Fruit fly (Drosophila melanogaster) whole organism, embryonic: ENCODE results near the gene Ltn1.

Experiments used
- Ada2b ChIP-seq: fragments of 200-800 bp; sonication (Bioruptor generic); IDR thresholded peaks from 2 replicates; pipeline ENCODE4 v1.3.6; 2022; ENCODE audit warnings: missing biosample characterization, missing genetic modification characterization
- Atf3 ChIP-seq: fragments of 200-800 bp; sonication (Bioruptor generic); optimal IDR thresholded peaks from 3 replicates; lab custom pipeline; 2016; ENCODE audit warnings: missing biosample characterization, missing genetic modification characterization
- CG11085 ChIP-seq: fragments of 200-800 bp; sonication (Bioruptor generic); IDR thresholded peaks from 2 replicates; pipeline ENCODE4 v1.3.6; 2022; ENCODE audit warnings: missing biosample characterization, missing genetic modification characterization
- CG11398 ChIP-seq: fragments of 200-800 bp; sonication (Bioruptor generic); optimal IDR thresholded peaks from 2 replicates; lab custom pipeline; 2016; ENCODE audit warnings: missing biosample characterization, missing genetic modification characterization
- CG13624 ChIP-seq: fragments of 200-800 bp; sonication (Bioruptor generic); optimal IDR thresholded peaks from 2 replicates; lab custom pipeline; 2016; ENCODE audit warnings: missing biosample characterization, missing genetic modification characterization
- CG13894 ChIP-seq: fragments of 200-800 bp; sonication (Bioruptor generic); optimal IDR thresholded peaks from 3 replicates; lab custom pipeline; 2018; ENCODE audit warnings: missing biosample characterization, mild to moderate bottlenecking, missing genetic modification characterization, moderate library complexity
- CG16863 ChIP-seq: fragments of 200-800 bp; sonication (Bioruptor generic); optimal IDR thresholded peaks from 3 replicates; lab custom pipeline; 2016; ENCODE audit warnings: missing biosample characterization, missing genetic modification characterization
- CG17912 ChIP-seq: fragments of 200-800 bp; sonication (Bioruptor generic); optimal IDR thresholded peaks from 2 replicates; lab custom pipeline; 2018; ENCODE audit warnings: missing biosample characterization, mild to moderate bottlenecking, missing genetic modification characterization
- CG2120 ChIP-seq: fragments of 200-800 bp; sonication (Bioruptor generic); optimal IDR thresholded peaks from 3 replicates; lab custom pipeline; 2016; ENCODE audit warnings: missing biosample characterization, missing genetic modification characterization
- CG30020 ChIP-seq: fragments of 200-800 bp; optimal IDR thresholded peaks from 2 replicates; lab custom pipeline; 2019; ENCODE audit warnings: missing biosample characterization, mild to moderate bottlenecking, missing genetic modification characterization, moderate library complexity
- CG32532 ChIP-seq: fragments of 200-800 bp; sonication (Bioruptor generic); IDR thresholded peaks from 2 replicates; pipeline ENCODE4 v1.3.6; 2022; ENCODE audit warnings: missing biosample characterization, missing genetic modification characterization
- CG3281 ChIP-seq: fragments of 200-800 bp; sonication (Bioruptor generic); optimal IDR thresholded peaks from 3 replicates; lab custom pipeline; 2017; ENCODE audit warnings: missing biosample characterization, mild to moderate bottlenecking, missing genetic modification characterization
- CG34422 ChIP-seq: fragments of 200-800 bp; sonication (Bioruptor generic); IDR thresholded peaks from 3 replicates; pipeline ENCODE4 v1.3.6; 2022; ENCODE audit warnings: missing biosample characterization, missing genetic modification characterization
- CG3847 ChIP-seq: fragments of 200-800 bp; sonication (Bioruptor generic); IDR thresholded peaks from 2 replicates; pipeline ENCODE4 v1.3.6; 2022; ENCODE audit warnings: missing biosample characterization, missing genetic modification characterization
- CG4820 ChIP-seq: fragments of 200-800 bp; sonication (Bioruptor generic); optimal IDR thresholded peaks from 3 replicates; lab custom pipeline; 2016; ENCODE audit warnings: missing biosample characterization, missing genetic modification characterization
- CG6175 ChIP-seq: fragments of 200-800 bp; sonication (Bioruptor generic); IDR thresholded peaks from 3 replicates; pipeline ENCODE4 v1.3.6; 2022; ENCODE audit warnings: missing biosample characterization, missing genetic modification characterization
- CG8290 ChIP-seq, 3 experiments: fragments of 200-800 bp; sonication (Bioruptor generic); optimal IDR thresholded peaks; 2 replicates each; lab custom pipeline; 2016 to 2019; ENCODE audit warnings: missing biosample characterization in 3 of 3, missing genetic modification characterization in 3 of 3, mild to moderate bottlenecking in 2 of 3, moderate library complexity in 1 of 3
- CG9797 ChIP-seq: fragments of 200-800 bp; sonication (Bioruptor generic); optimal IDR thresholded peaks from 3 replicates; lab custom pipeline; 2018; ENCODE audit warnings: missing biosample characterization, mild to moderate bottlenecking, missing genetic modification characterization
- Chrac-16 ChIP-seq: fragments of 200-800 bp; sonication (Bioruptor generic); optimal IDR thresholded peaks from 3 replicates; lab custom pipeline; 2016; ENCODE audit warnings: missing biosample characterization, missing genetic modification characterization
- Dbx ChIP-seq: fragments of 200-800 bp; sonication (Bioruptor generic); IDR thresholded peaks from 3 replicates; pipeline ENCODE4 v1.3.6; 2022; ENCODE audit warnings: missing biosample characterization, missing genetic modification characterization
- Dip2 ChIP-seq: fragments of 200-800 bp; sonication (Bioruptor generic); IDR thresholded peaks from 2 replicates; pipeline ENCODE4 v1.3.6; 2022; ENCODE audit warnings: missing biosample characterization, missing genetic modification characterization
- Doc2 ChIP-seq: fragments of 200-800 bp; sonication (Bioruptor generic); IDR thresholded peaks from 2 replicates; pipeline ENCODE4 v1.3.6; 2022; ENCODE audit warnings: missing biosample characterization, missing genetic modification characterization
- Dref ChIP-seq: fragments of 200-800 bp; sonication (Bioruptor generic); IDR thresholded peaks from 2 replicates; pipeline ENCODE4 v1.3.6; 2022; ENCODE audit warnings: missing biosample characterization, missing genetic modification characterization
- Gsc ChIP-seq: fragments of 200-800 bp; sonication (Bioruptor generic); IDR thresholded peaks from 2 replicates; pipeline ENCODE4 v1.3.6; 2022; ENCODE audit warnings: missing biosample characterization, missing genetic modification characterization
- H15 ChIP-seq: fragments of 200-800 bp; sonication (Bioruptor generic); IDR thresholded peaks from 3 replicates; pipeline ENCODE4 v1.3.6; 2022; ENCODE audit warnings: missing biosample characterization, missing genetic modification characterization
- HHEX ChIP-seq: fragments of 200-800 bp; sonication (Bioruptor generic); optimal IDR thresholded peaks from 3 replicates; lab custom pipeline; 2017; ENCODE audit warnings: missing biosample characterization, mild to moderate bottlenecking, missing genetic modification characterization, missing genetic modification reagents
- Hr51 ChIP-seq, 2 experiments: fragments of 200-800 bp; sonication (Bioruptor generic); optimal IDR thresholded peaks; 2 replicates in 1 of 2; 3 replicates in 1 of 2; lab custom pipeline; 2016 to 2018; ENCODE audit warnings: missing biosample characterization in 2 of 2, missing genetic modification characterization in 2 of 2, mild to moderate bottlenecking in 1 of 2, moderate library complexity in 1 of 2
- Lpt ChIP-seq: fragments of >200 bp; optimal IDR thresholded peaks from 2 replicates; lab custom pipeline; 2018; ENCODE audit warnings: missing biosample characterization, missing genetic modification characterization
- Max ChIP-seq: fragments of 200-800 bp; sonication (Bioruptor generic); optimal IDR thresholded peaks from 2 replicates; lab custom pipeline; 2016; ENCODE audit warnings: missing biosample characterization, mild to moderate bottlenecking, missing genetic modification characterization
- Mrtf ChIP-seq: fragments of 200-800 bp; sonication (Bioruptor generic); IDR thresholded peaks from 3 replicates; pipeline ENCODE4 v1.3.6; 2022; ENCODE audit warnings: missing biosample characterization, missing genetic modification characterization
- NFAT ChIP-seq: fragments of 200-800 bp; sonication (Bioruptor generic); IDR thresholded peaks from 2 replicates; pipeline ENCODE4 v1.3.6; 2022; ENCODE audit warnings: missing biosample characterization, missing genetic modification characterization
- NK7.1 ChIP-seq: fragments of 200-800 bp; sonication (Bioruptor generic); optimal IDR thresholded peaks from 3 replicates; lab custom pipeline; 2016; ENCODE audit warnings: missing biosample characterization, missing genetic modification characterization
- Sox100B ChIP-seq: fragments of 200-800 bp; sonication (Bioruptor generic); optimal IDR thresholded peaks from 3 replicates; lab custom pipeline; 2018; ENCODE audit warnings: missing biosample characterization, mild to moderate bottlenecking, missing genetic modification characterization
- Ssrp ChIP-seq: fragments of 200-800 bp; sonication (Bioruptor generic); optimal IDR thresholded peaks from 2 replicates; lab custom pipeline; 2018; ENCODE audit warnings: missing biosample characterization, mild to moderate bottlenecking, missing genetic modification characterization, moderate library complexity
- Xrp1 ChIP-seq: fragments of 200-800 bp; sonication (Bioruptor generic); IDR thresholded peaks from 2 replicates; pipeline ENCODE4 v1.3.6; 2022; ENCODE audit warnings: missing biosample characterization, missing genetic modification characterization
- aop ChIP-seq: fragments of 200-800 bp; sonication (Bioruptor generic); IDR thresholded peaks from 2 replicates; pipeline ENCODE4 v1.3.6; 2022; ENCODE audit warnings: missing biosample characterization, missing genetic modification characterization
- cg ChIP-seq: fragments of 200-800 bp; sonication (Bioruptor generic); optimal IDR thresholded peaks from 3 replicates; lab custom pipeline; 2019; ENCODE audit warnings: missing biosample characterization, mild to moderate bottlenecking, missing genetic modification characterization, moderate library complexity
- chif ChIP-seq, 2 experiments: fragments of 200-800 bp; sonication (Bioruptor generic); optimal IDR thresholded peaks; 3 replicates each; lab custom pipeline; 2016; ENCODE audit warnings: missing biosample characterization in 2 of 2, missing genetic modification characterization in 2 of 2
- crp ChIP-seq, 2 experiments: fragments of 200-800 bp; sonication (Bioruptor generic); optimal IDR thresholded peaks; 2 replicates in 1 of 2; 3 replicates in 1 of 2; lab custom pipeline; 2017; ENCODE audit warnings: missing biosample characterization in 2 of 2, missing genetic modification characterization in 2 of 2, mild to moderate bottlenecking in 1 of 2, moderate library complexity in 1 of 2
- dm ChIP-seq: fragments of 200-800 bp; sonication (Bioruptor generic); optimal IDR thresholded peaks from 3 replicates; lab custom pipeline; 2016; ENCODE audit warnings: missing biosample characterization, missing genetic modification characterization
- grn ChIP-seq: fragments of 200-800 bp; sonication (Bioruptor generic); optimal IDR thresholded peaks from 3 replicates; lab custom pipeline; 2017; ENCODE audit warnings: missing biosample characterization, missing genetic modification characterization
- insv ChIP-seq, 2 experiments: fragments of 200-800 bp; sonication (Bioruptor generic); optimal IDR thresholded peaks; 3 replicates each; lab custom pipeline; 2016 to 2018; ENCODE audit warnings: missing biosample characterization in 2 of 2, missing genetic modification characterization in 2 of 2
- knrl ChIP-seq: fragments of 200-800 bp; sonication (Bioruptor generic); IDR thresholded peaks from 3 replicates; pipeline ENCODE4 v1.3.6; 2022; ENCODE audit warnings: missing biosample characterization, missing genetic modification characterization; ENCODE audit not compliant: partially characterized antibody
- lbe ChIP-seq: fragments of 200-800 bp; sonication (Bioruptor generic); optimal IDR thresholded peaks from 2 replicates; lab custom pipeline; 2016; ENCODE audit warnings: missing biosample characterization, mild to moderate bottlenecking, missing genetic modification characterization
- lilli ChIP-seq: fragments of 200-800 bp; sonication (Bioruptor generic); optimal IDR thresholded peaks from 3 replicates; lab custom pipeline; 2016; ENCODE audit warnings: missing biosample characterization, missing genetic modification characterization
- ranshi ChIP-seq: fragments of 200-800 bp; sonication (Bioruptor generic); IDR thresholded peaks from 2 replicates; pipeline ENCODE4 v1.3.6; 2022; ENCODE audit warnings: missing biosample characterization, missing genetic modification characterization
- run ChIP-seq: fragments of 200-800 bp; sonication (Bioruptor generic); optimal IDR thresholded peaks from 3 replicates; lab custom pipeline; 2018; ENCODE audit warnings: missing biosample characterization, mild to moderate bottlenecking, missing genetic modification characterization
- trh ChIP-seq: fragments of 200-800 bp; sonication (Bioruptor generic); optimal IDR thresholded peaks from 2 replicates; lab custom pipeline; 2016; ENCODE audit warnings: missing biosample characterization, missing genetic modification characterization
- tx ChIP-seq: fragments of 200-800 bp; sonication (Bioruptor generic); optimal IDR thresholded peaks from 2 replicates; lab custom pipeline; 2016; ENCODE audit warnings: missing biosample characterization, missing genetic modification characterization
- unc-4 ChIP-seq: fragments of 200-800 bp; sonication (Bioruptor generic); IDR thresholded peaks from 2 replicates; pipeline ENCODE4 v1.3.6; 2022; ENCODE audit warnings: missing biosample characterization, missing genetic modification characterization; ENCODE audit not compliant: partially characterized antibody

The Ltn1 gene

DNA sequence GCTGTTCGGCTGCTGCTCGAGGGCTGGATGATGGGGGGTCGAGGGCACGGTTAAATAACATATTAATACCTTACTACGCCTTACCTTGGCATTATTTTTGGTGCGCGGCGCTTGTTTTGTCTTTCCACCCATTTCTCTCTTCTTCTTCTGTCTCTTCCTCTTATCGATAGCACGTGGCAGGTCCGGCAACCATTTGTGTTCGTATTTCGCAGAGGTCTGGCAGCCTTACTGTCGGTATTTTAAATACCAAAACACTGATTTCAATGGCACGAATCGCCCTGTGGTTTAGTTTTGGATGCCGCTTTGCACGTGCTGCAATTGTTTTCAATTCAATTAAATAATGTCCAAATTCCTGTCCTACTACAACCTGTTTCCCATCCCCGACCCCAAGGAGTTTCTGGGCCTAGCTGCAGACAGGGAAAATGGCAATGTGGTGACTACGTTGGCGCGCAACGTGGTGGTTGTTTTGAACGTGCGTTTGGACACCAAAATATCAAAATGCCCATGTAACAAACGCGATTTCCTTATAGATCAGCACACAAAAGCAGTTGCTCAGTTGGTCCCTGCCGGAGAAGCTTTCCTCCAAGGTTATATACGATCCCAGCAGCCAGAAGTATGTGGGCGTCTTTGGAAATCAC lies at the start of gene Ltn1, which contains the start of gene CG9300 (continued):
- TF ChIP-seq CG3847 (GFP tag; lab: Robert Waterston, UW) (peak; percentile 86), Hr51 (GFP tag; optimal IDR thresholded peaks at IDR 0.05; lab: Kevin White, UChicago) (peak in 1 of 2 experiments; percentile 3), CG16863 (GFP tag; lab: Kevin White, UChicago) (peak; percentile 14), CG11398 (GFP tag; lab: Kevin White, UChicago) (peak; percentile 29), Lpt (GFP tag; lab: Kevin White, UChicago) (no peak), ranshi (GFP tag; lab: Robert Waterston, UW) (peak; percentile 44), Doc2 (GFP tag; lab: Robert Waterston, UW) (no peak), Dbx (peak; percentile 38; the same call in 1 of the 3 replicates), Xrp1 (GFP tag; lab: Robert Waterston, UW) (peak; percentile 44), NFAT (GFP tag; lab: Robert Waterston, UW) (peak; percentile 50; the same call in 1 of the 2 replicates), Dip2 (no peak), chif (GFP tag; optimal IDR thresholded peaks at IDR 0.05; lab: Kevin White, UChicago) (no peak), CG13894 (tag; lab: Kevin White, UChicago) (no peak), CG2120 (GFP tag; lab: Kevin White, UChicago) (no peak), CG30020 (tag; lab: Kevin White, UChicago) (peak; percentile 73), CG9797 (peak; percentile 59), Ada2b (GFP tag; lab: Robert Waterston, UW) (no peak), lilli (GFP tag; lab: Kevin White, UChicago) (peak; percentile 14), grn (GFP tag; lab: Kevin White, UChicago) (no peak), H15 (no peak), CG13624 (GFP tag; lab: Kevin White, UChicago) (peak; percentile 77), Sox100B (GFP tag; lab: Kevin White, UChicago) (no peak), knrl (peak; percentile 56), CG4820 (GFP tag; lab: Kevin White, UChicago) (no peak), tx (GFP tag; lab: Kevin White, UChicago) (peak; percentile 31), trh (no peak), Dref (peak; percentile 65), crp (GFP tag; optimal IDR thresholded peaks at IDR 0.05; lab: Kevin White, UChicago) (peak in 1 of 2 experiments; percentile 17), HHEX (GFP tag; lab: Kevin White, UChicago) (no peak), NK7.1 (GFP tag; lab: Kevin White, UChicago) (no peak), Mrtf (GFP tag; lab: Robert Waterston, UW) (no peak), unc-4 (GFP tag; lab: Robert Waterston, UW) (peak; percentile 57; the same call in 1 of the 2 replicates), Max (peak; percentile 93), lbe (GFP tag; lab: Kevin White, UChicago) (no peak), run (tag; lab: Kevin White, UChicago) (no peak), cg (GFP tag; lab: Kevin White, UChicago) (no peak), CG11085 (no peak), Atf3 (no peak), Chrac-16 (GFP tag; lab: Kevin White, UChicago) (no peak), aop (GFP tag; lab: Robert Waterston, UW) (no peak), CG32532 (GFP tag; lab: Robert Waterston, UW) (peak; percentile 63; the same call in 1 of the 2 replicates), Ssrp (tag; lab: Kevin White, UChicago) (no peak), CG8290 (GFP tag; optimal IDR thresholded peaks at IDR 0.05; lab: Kevin White, UChicago) (no peak), CG8290 (tag; optimal IDR thresholded peaks at IDR 0.05; lab: Kevin White, UChicago) (no peak), CG34422 (GFP tag; lab: Robert Waterston, UW) (peak; percentile 93), insv (GFP tag; optimal IDR thresholded peaks at IDR 0.05; lab: Kevin White, UChicago) (peak in 1 of 2 experiments; percentile 55), Gsc (GFP tag; lab: Robert Waterston, UW) (no peak), CG17912 (GFP tag; lab: Kevin White, UChicago) (peak; percentile 24), CG3281 (GFP tag; lab: Kevin White, UChicago) (no peak), CG6175 (GFP tag; lab: Robert Waterston, UW) (no peak), dm (GFP tag; lab: Kevin White, UChicago) (peak; percentile 99)
